Worm (Caenorhabditis elegans) whole organism, early embryonic: ENCODE measurements around the gene srt-43.

Source experiments
- F13C5.2 ChIP-seq: sonication (generic microtip); optimal IDR thresholded peaks from 2 replicates; lab custom pipeline; 2017; ENCODE audit warnings: mild to moderate bottlenecking, missing genetic modification characterization, inconsistent platforms, missing compliant biosample characterization
- ama-1 ChIP-seq: fragments of 150-350 bp; optimal IDR thresholded peaks from 2 replicates; lab custom pipeline; 2014
- ceh-13 ChIP-seq: fragments of 200-800 bp; sonication (Bioruptor generic); optimal IDR thresholded peaks from 2 replicates; lab custom pipeline; 2018; ENCODE audit warnings: mild to moderate bottlenecking, missing genetic modification characterization, missing compliant biosample characterization
- ceh-36 ChIP-seq: sonication (generic microtip); optimal IDR thresholded peaks from 2 replicates; lab custom pipeline; 2016; ENCODE audit warnings: missing genetic modification characterization, inconsistent platforms, missing compliant biosample characterization
- flt-1 ChIP-seq: fragments of 200-800 bp; sonication (Bioruptor generic); IDR thresholded peaks from 2 replicates; pipeline ENCODE4 v1.3.6; 2022; ENCODE audit warnings: missing genetic modification characterization, missing compliant biosample characterization
- hnd-1 ChIP-seq: sonication (generic microtip); optimal IDR thresholded peaks from 2 replicates; lab custom pipeline; 2016; ENCODE audit warnings: missing genetic modification characterization, missing compliant biosample characterization
- pes-1 ChIP-seq: fragments of 200-800 bp; sonication (Bioruptor generic); IDR thresholded peaks from 2 replicates; pipeline ENCODE4 v1.3.6; 2022; ENCODE audit warnings: missing genetic modification reagents, missing genetic modification characterization, missing compliant biosample characterization
- scrt-1 ChIP-seq: fragments of 200-800 bp; sonication (Bioruptor generic); IDR thresholded peaks from 2 replicates; pipeline ENCODE4 v1.3.6; 2022; ENCODE audit warnings: missing genetic modification characterization, missing compliant biosample characterization
- tbx-11 ChIP-seq: fragments of 200-800 bp; sonication (Bioruptor generic); IDR thresholded peaks from 2 replicates; pipeline ENCODE4 v1.3.6; 2022; ENCODE audit warnings: missing genetic modification characterization, missing compliant biosample characterization

- TF ChIP-seq pes-1 (GFP tag; lab: Robert Waterston, UW) (no peak), F13C5.2 (tag; lab: Kevin White, UChicago) (no peak), hnd-1 (no peak), ama-1 (no peak), tbx-11 (no peak), ceh-13 (no peak), scrt-1 (GFP tag; lab: Robert Waterston, UW) (no peak), flt-1 (GFP tag; lab: Robert Waterston, UW) (no peak), ceh-36 (tag; lab: Kevin White, UChicago) (no peak)
Observed at ce11 chrV:12814022-12814421, 45.0 kb downstream of the srt-43 start, which contains the start of gene ZC443.3.
